Worm (Caenorhabditis elegans): Measurements from ENCODE around the gene ZK971.1.
A peak's percentile ranks its signal among the peaks of the same experiment; 100 is the strongest.

Gene ZK971.1

DNA sequence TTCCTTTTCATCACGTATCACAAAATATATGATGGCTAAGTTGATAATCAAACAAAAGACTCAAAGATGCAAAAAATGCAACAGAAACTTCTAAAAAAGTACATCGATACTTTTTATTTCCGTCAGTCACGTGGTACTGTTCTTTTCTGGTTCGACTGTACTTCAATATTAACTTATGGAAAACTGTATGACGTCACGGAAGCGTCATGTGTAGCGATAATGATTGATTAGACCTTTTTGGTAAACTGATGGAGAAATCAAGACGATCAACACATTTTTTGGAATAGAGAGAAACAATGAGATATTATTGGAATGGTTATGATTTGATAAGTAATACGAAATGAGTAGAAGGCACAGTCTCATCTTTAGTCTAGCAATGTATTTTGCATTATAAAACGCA lies 14.8 kb upstream of the ZK971.1 start (continued):
- no peak for TF ChIP-seq ets-5 (GFP tag; IDR thresholded peaks at IDR 0.05)
- no peak for TF ChIP-seq jun-1 (tag; optimal IDR thresholded peaks at IDR 0.05)
- no peak for TF ChIP-seq ceh-63 (GFP tag; optimal IDR thresholded peaks at IDR 0.05)
- TF ChIP-seq unc-130 (tag; optimal IDR thresholded peaks at IDR 0.05), result no peak
- no peak for TF ChIP-seq lin-15B (tag; optimal IDR thresholded peaks at IDR 0.05)
- TF ChIP-seq egl-13 (tag; optimal IDR thresholded peaks at IDR 0.05), result no peak
- no peak for TF ChIP-seq nhr-237 (tag; optimal IDR thresholded peaks at IDR 0.05)
- no peak for TF ChIP-seq dsc-1 (tag; optimal IDR thresholded peaks at IDR 0.05)
- no peak for TF ChIP-seq hlh-4 (tag; optimal IDR thresholded peaks at IDR 0.05)
- TF ChIP-seq lin-35 (GFP tag; optimal IDR thresholded peaks at IDR 0.05), result peak in 1 of 2 experiments; percentile 66
- TF ChIP-seq sup-37 (GFP tag; optimal IDR thresholded peaks at IDR 0.05), result no peak
- TF ChIP-seq unc-98 (GFP tag; IDR thresholded peaks at IDR 0.05), result no peak
- TF ChIP-seq hpl-2 (GFP tag; optimal IDR thresholded peaks at IDR 0.05), result no peak
- no peak for TF ChIP-seq C16A3.4 (tag; optimal IDR thresholded peaks at IDR 0.05)
- peak; percentile 50 for TF ChIP-seq lin-14 (GFP tag; optimal IDR thresholded peaks at IDR 0.05)
- no peak for TF ChIP-seq unc-30 (tag; optimal IDR thresholded peaks at IDR 0.05)

DNA sequence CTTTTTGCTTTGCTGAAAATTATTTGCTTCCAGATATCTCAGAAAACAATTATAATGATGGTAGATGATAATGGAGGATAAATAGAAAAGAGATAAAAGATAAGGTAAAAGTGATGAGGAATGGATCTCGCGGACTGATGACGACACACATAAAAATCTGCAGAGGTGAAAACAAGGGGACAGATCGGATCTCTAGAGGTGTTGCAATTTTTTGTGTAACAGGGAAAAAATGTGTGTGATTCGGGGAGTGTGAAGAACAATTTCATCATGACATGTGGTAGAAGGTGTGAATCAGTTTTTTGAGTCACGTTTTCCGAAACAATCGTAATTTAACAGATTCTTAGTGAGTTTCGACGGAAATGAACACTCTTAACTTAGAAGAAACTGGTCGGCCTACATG lies 9.5 kb upstream of the ZK971.1 start:
- TF ChIP-seq snu-23 (GFP tag; optimal IDR thresholded peaks at IDR 0.05) (peak; percentile 29), nhr-71 (tag; optimal IDR thresholded peaks at IDR 0.05) (peak; percentile 53), unc-130 (tag; optimal IDR thresholded peaks at IDR 0.05) (peak; percentile 45), lsy-2 (tag; optimal IDR thresholded peaks at IDR 0.05) (peak in 1 of 2 experiments; percentile 1), nhr-20 (tag; optimal IDR thresholded peaks at IDR 0.05) (peak; percentile 2), ets-5 (GFP tag; IDR thresholded peaks at IDR 0.05) (no peak), elt-3 (tag; optimal IDR thresholded peaks at IDR 0.05) (peak in 1 of 6 experiments; percentile 29), mdl-1 (tag; optimal IDR thresholded peaks at IDR 0.05) (no peak), blmp-1 (tag; optimal IDR thresholded peaks at IDR 0.05) (peak; percentile 91), rnt-1 (tag; optimal IDR thresholded peaks at IDR 0.05) (peak; percentile 44), lin-14 (GFP tag; optimal IDR thresholded peaks at IDR 0.05) (peak; percentile 67), fkh-4 (tag; optimal IDR thresholded peaks at IDR 0.05; ENCODE audit: borderline replicate concordance) (no peak)

DNA sequence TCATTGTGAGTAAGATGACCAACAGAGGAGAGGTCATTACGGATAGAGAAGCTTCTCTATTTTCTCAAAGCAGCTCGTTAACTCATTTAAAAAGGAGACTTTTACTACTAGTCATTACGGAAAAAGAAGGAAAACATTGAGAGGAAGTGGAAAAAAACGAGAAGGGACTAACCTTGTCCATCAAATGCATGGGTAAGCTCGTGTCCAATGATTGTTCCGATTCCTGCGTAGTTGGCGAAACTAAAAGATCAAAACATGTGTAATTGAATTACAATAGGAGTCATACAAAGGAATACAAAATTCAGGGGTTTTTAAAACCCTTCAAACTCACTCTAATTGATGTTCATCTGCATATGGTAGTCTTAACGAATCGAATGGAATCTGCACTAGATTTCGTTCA lies 5.5 kb upstream of the ZK971.1 start:
- TF ChIP-seq lin-15B (tag; optimal IDR thresholded peaks at IDR 0.05) (no peak), lin-13 (GFP tag; optimal IDR thresholded peaks at IDR 0.05) (no peak), xbp-1 (tag; optimal IDR thresholded peaks at IDR 0.05) (no peak), irx-1 (tag; optimal IDR thresholded peaks at IDR 0.05) (no peak), tlp-1 (tag; optimal IDR thresholded peaks at IDR 0.05) (no peak), ceh-8 (GFP tag; optimal IDR thresholded peaks at IDR 0.05) (no peak), nhr-20 (tag; optimal IDR thresholded peaks at IDR 0.05) (no peak), ama-1 (optimal IDR thresholded peaks at IDR 0.05) (no peak), nhr-77 (tag; optimal IDR thresholded peaks at IDR 0.05) (no peak), efl-3 (GFP tag; optimal IDR thresholded peaks at IDR 0.05) (no peak), mep-1 (tag; optimal IDR thresholded peaks at IDR 0.05) (no peak)

DNA sequence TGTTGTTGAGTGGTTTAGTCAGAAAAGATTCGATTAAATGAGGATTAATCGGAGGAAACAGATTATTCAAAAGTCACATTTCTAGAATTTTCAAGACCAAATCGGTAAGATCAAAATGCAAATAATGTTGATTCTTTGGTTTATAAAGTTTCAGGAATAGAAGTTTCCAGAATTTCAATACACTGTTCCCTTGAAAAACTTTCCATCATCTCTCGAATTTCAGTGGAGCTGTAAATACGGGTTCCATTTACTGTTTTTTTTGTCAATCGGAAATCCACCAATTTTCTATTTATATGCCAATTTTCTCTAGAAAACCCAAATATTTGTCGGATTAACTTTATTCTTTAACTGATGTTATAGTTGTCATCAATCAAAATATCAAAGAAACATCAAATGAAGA lies 3.7 kb upstream of the ZK971.1 start:
- peak; percentile 56 for TF ChIP-seq dsc-1 (tag; optimal IDR thresholded peaks at IDR 0.05)
- peak; percentile 33 for TF ChIP-seq fkh-8 (tag; optimal IDR thresholded peaks at IDR 0.05)
- no peak for TF ChIP-seq nhr-19 (GFP tag; conservative IDR thresholded peaks at IDR 0.05)
- no peak for TF ChIP-seq nhr-77 (tag; optimal IDR thresholded peaks at IDR 0.05)

DNA sequence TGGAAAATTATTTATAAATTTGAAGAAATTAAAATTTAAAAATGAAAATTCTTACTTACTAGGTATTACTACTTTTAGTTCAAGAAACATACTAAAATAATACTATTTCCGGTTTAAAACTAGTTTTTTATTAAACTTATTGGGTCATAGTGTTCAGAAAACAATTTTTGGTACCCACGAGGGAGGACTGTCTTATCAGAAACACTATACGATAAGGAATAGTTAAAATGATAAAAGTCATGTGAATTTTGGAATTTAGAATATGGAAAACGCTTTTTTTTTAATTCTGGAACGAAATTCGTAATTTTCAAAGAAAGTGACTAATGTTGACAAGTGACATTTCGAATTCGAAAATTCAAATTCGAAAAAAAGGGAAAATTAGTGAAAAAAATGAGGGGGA lies 2.2 kb upstream of the ZK971.1 start:
- no peak for TF ChIP-seq efl-1 (optimal IDR thresholded peaks at IDR 0.05)
- peak in 1 of 2 experiments; percentile 58 for TF ChIP-seq efl-1 (GFP tag; optimal IDR thresholded peaks at IDR 0.05 in 1 of 2)
- TF ChIP-seq ama-1 (optimal IDR thresholded peaks at IDR 0.05), result no peak
- TF ChIP-seq lin-35 (GFP tag; optimal IDR thresholded peaks at IDR 0.05), result peak in 1 of 2 experiments; percentile 12
- peak; percentile 72 for TF ChIP-seq elt-2 (tag; optimal IDR thresholded peaks at IDR 0.05)
